Fruit fly (Drosophila melanogaster): ENCODE data around the gene ntc.

Gene ntc

DNA sequence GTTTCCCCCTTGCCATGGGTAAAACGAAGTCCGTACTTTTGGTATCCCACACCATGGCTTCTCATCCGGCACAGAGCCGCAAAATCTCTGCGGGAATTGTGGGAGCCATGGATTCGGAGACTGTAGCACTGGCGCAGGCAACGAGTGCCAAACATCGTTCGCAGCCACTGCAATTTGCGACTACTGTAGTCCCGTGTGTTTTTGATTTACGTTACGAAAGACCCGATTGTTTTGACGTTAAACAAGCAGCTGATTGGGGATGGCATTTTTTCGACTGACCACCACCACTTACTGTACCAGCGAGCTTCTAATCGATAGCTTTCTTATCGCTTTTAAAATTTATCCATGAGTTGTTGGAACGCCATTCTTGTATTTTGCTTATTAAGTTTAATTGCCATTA is 3.7 kb upstream of the ntc start, which contains the start of gene CG32262:
Gene CG32262 (minus strand): TSS at position 254 of the 400 bp plus-strand sequence.
- TF ChIP-seq CG8301 (tag; optimal IDR thresholded peaks at IDR 0.05) (no peak), CG15710 (tag; optimal IDR thresholded peaks at IDR 0.05) (no peak), CG14655 (GFP tag; optimal IDR thresholded peaks at IDR 0.05) (no peak), fd96Ca (GFP tag; IDR thresholded peaks at IDR 0.05) (no peak), CG13204 (GFP tag; optimal IDR thresholded peaks at IDR 0.05) (no peak), D1 (tag; optimal IDR thresholded peaks at IDR 0.05) (no peak), CG9948 (tag; optimal IDR thresholded peaks at IDR 0.05) (no peak), CG4496 (GFP tag; IDR thresholded peaks at IDR 0.05) (no peak), EcR (GFP tag; optimal IDR thresholded peaks at IDR 0.05) (no peak), CG10348 (GFP tag; IDR thresholded peaks at IDR 0.05) (no peak), CG34367 (tag; optimal IDR thresholded peaks at IDR 0.05) (no peak), Pif1B (GFP tag; optimal IDR thresholded peaks at IDR 0.05) (no peak), CG12605 (GFP tag; IDR thresholded peaks at IDR 0.05) (no peak), Ets98B (GFP tag; IDR thresholded peaks at IDR 0.05) (no peak)

DNA sequence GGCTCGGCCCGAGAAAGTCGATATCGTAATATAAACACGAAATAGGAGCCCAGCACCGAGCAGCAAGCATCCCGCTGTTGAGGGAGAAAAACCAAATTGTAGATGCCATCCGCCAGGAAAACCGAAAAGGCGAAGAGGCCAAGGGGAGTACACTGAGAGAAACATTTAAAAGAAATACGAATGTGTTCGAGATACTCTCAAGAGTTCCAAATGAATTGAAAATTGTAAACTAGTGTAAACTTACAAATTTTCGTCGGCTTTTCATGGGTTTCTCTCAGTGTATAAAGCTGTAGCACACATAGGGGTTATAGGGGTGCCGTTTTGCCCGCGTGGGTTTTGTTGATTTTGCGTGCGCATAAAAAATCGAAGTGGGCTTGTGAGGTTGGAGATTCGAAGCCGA is 3.6 kb downstream of the ntc start:
- TF ChIP-seq CG14655 (GFP tag; optimal IDR thresholded peaks at IDR 0.05) = no peak
- TF ChIP-seq CG8159 (tag; optimal IDR thresholded peaks at IDR 0.05) = peak; percentile 57
- TF ChIP-seq gl (tag; optimal IDR thresholded peaks at IDR 0.05) = no peak
- peak; percentile 50; the same call in 1 of the 2 replicates for TF ChIP-seq CG12605 (GFP tag; IDR thresholded peaks at IDR 0.05)
- peak; percentile 60 for TF ChIP-seq CG32121 (GFP tag; IDR thresholded peaks at IDR 0.05)
- TF ChIP-seq rn (GFP tag; IDR thresholded peaks at IDR 0.05) = 0 out of 2 replicates have a peak, but pooled peaks have one; percentile 9
- peak; percentile 59 for TF ChIP-seq Snoo (tag; optimal IDR thresholded peaks at IDR 0.05)
- TF ChIP-seq CG10348 (GFP tag; IDR thresholded peaks at IDR 0.05) = no peak
- peak; percentile 70 for TF ChIP-seq CG34367 (tag; optimal IDR thresholded peaks at IDR 0.05)
- TF ChIP-seq Pif1A (GFP tag; optimal IDR thresholded peaks at IDR 0.05) = no peak
- peak; percentile 48 for TF ChIP-seq CG17806 (tag; optimal IDR thresholded peaks at IDR 0.05)
- TF ChIP-seq CG4496 (GFP tag; IDR thresholded peaks at IDR 0.05) = peak; percentile 83
- peak; percentile 73 for TF ChIP-seq Ets98B (GFP tag; IDR thresholded peaks at IDR 0.05)
- TF ChIP-seq CG15710 (tag; optimal IDR thresholded peaks at IDR 0.05) = peak; percentile 73
- peak; percentile 21 for TF ChIP-seq CG9948 (tag; optimal IDR thresholded peaks at IDR 0.05)
- TF ChIP-seq D1 (tag; optimal IDR thresholded peaks at IDR 0.05) = no peak
- no peak for TF ChIP-seq EcR (GFP tag; optimal IDR thresholded peaks at IDR 0.05)
- no peak for TF ChIP-seq CG13204 (GFP tag; optimal IDR thresholded peaks at IDR 0.05)
- peak; percentile 25 for TF ChIP-seq CG8301 (tag; optimal IDR thresholded peaks at IDR 0.05)
- peak; percentile 85; the same call in 2 of the 3 replicates for TF ChIP-seq fd96Ca (GFP tag; IDR thresholded peaks at IDR 0.05)
- TF ChIP-seq Pif1B (GFP tag; optimal IDR thresholded peaks at IDR 0.05) = no peak

DNA sequence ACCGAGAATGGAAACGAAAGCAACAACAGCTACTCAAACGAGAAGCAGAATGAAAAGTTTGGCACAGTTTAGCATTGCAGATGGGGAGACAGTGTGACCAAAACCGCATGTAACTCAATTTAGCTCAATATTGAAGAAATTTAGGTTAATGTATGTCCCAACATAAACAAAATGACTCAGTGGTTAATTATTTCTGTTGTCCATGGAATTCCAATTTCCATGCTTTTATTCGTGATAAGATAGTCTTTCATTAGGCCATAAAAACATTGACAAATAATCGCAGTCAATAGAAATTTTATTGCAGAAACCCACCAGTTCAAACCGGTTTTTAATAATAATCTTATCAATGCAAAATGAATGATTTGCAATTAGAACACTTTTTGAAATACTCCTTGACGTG is 4.4 kb downstream of the ntc start:
- TF ChIP-seq Pif1A (GFP tag; optimal IDR thresholded peaks at IDR 0.05) (peak; percentile 26), CG8301 (tag; optimal IDR thresholded peaks at IDR 0.05) (peak; percentile 16), CG8159 (tag; optimal IDR thresholded peaks at IDR 0.05) (peak; percentile 28), CG32121 (GFP tag; IDR thresholded peaks at IDR 0.05) (no peak)

DNA sequence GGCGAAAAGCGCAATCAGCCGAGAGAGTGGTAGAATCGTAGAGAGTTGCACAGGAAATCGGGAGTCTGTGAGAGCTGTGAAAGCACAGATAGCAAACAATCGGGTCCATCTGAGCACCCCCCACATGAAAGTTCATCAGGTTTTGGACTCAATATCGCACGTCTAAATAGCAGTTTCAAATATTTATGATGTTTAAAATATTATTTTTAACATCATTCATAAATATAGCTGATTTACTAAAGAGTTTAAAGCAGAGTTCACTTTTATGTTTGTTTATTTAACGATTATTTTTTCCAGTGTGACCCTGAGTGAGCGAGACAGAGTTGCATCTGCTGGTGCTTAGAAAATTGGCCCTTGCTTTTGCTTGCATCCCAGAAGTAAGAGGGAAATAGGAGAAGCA is 4.9 kb downstream of the ntc start:
- TF ChIP-seq CG34367 (tag; optimal IDR thresholded peaks at IDR 0.05) = no peak
- TF ChIP-seq D1 (tag; optimal IDR thresholded peaks at IDR 0.05) = no peak
- TF ChIP-seq gl (tag; optimal IDR thresholded peaks at IDR 0.05) = no peak
- no peak for TF ChIP-seq Pif1A (GFP tag; optimal IDR thresholded peaks at IDR 0.05)
- TF ChIP-seq CG12605 (GFP tag; IDR thresholded peaks at IDR 0.05) = no peak
- no peak for TF ChIP-seq CG14655 (GFP tag; optimal IDR thresholded peaks at IDR 0.05)
- no peak for TF ChIP-seq EcR (GFP tag; optimal IDR thresholded peaks at IDR 0.05)
- TF ChIP-seq Ets98B (GFP tag; IDR thresholded peaks at IDR 0.05) = no peak
- peak; percentile 11 for TF ChIP-seq CG15710 (tag; optimal IDR thresholded peaks at IDR 0.05)
- TF ChIP-seq Pif1B (GFP tag; optimal IDR thresholded peaks at IDR 0.05) = no peak
- no peak for TF ChIP-seq CG10348 (GFP tag; IDR thresholded peaks at IDR 0.05)
- TF ChIP-seq CG8159 (tag; optimal IDR thresholded peaks at IDR 0.05) = peak; percentile 25
- peak; percentile 29; the same call in 1 of the 3 replicates for TF ChIP-seq fd96Ca (GFP tag; IDR thresholded peaks at IDR 0.05)
- TF ChIP-seq CG32121 (GFP tag; IDR thresholded peaks at IDR 0.05) = no peak; the same call in 1 of the 2 replicates
- no peak for TF ChIP-seq CG13204 (GFP tag; optimal IDR thresholded peaks at IDR 0.05)
- no peak for TF ChIP-seq Snoo (tag; optimal IDR thresholded peaks at IDR 0.05)
- TF ChIP-seq CG17806 (tag; optimal IDR thresholded peaks at IDR 0.05) = peak; percentile 39
- no peak for TF ChIP-seq CG4496 (GFP tag; IDR thresholded peaks at IDR 0.05)
- no peak for TF ChIP-seq rn (GFP tag; IDR thresholded peaks at IDR 0.05)
- peak; percentile 16 for TF ChIP-seq CG8301 (tag; optimal IDR thresholded peaks at IDR 0.05)
- TF ChIP-seq CG9948 (tag; optimal IDR thresholded peaks at IDR 0.05) = no peak

DNA sequence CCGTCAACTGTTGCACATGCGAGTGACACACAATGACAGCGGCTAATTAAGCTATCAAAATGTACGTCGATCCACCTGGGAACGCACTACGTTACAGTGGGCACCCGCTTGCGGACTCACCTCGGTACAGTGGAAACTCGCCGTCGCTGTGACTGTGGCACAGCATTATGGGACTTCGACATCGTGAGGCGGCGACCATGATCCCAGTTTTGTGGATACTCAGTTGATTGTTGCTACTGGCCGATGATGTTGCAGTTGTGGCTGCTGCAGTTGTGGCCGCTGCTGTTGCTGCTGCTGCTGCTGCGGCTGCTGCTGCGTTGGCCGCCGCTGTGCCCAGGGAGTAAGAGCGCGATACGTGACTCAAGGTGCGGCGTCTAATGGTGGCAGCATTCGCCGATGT is 6.5 kb downstream of the ntc start:
- TF ChIP-seq CG4496 (GFP tag; IDR thresholded peaks at IDR 0.05) (peak; percentile 58; the same call in 2 of the 3 replicates), CG14655 (GFP tag; optimal IDR thresholded peaks at IDR 0.05) (no peak), CG32121 (GFP tag; IDR thresholded peaks at IDR 0.05) (peak; percentile 54; the same call in 1 of the 2 replicates), Ets98B (GFP tag; IDR thresholded peaks at IDR 0.05) (0 out of 2 replicates have a peak, but pooled peaks have one; percentile 24), CG8301 (tag; optimal IDR thresholded peaks at IDR 0.05) (no peak), Pif1B (GFP tag; optimal IDR thresholded peaks at IDR 0.05) (no peak), CG12605 (GFP tag; IDR thresholded peaks at IDR 0.05) (0 out of 2 replicates have a peak, but pooled peaks have one; percentile 17), fd96Ca (GFP tag; IDR thresholded peaks at IDR 0.05) (peak; percentile 49; the same call in 2 of the 3 replicates), CG34367 (tag; optimal IDR thresholded peaks at IDR 0.05) (no peak), Snoo (tag; optimal IDR thresholded peaks at IDR 0.05) (no peak), CG8159 (tag; optimal IDR thresholded peaks at IDR 0.05) (no peak)

DNA sequence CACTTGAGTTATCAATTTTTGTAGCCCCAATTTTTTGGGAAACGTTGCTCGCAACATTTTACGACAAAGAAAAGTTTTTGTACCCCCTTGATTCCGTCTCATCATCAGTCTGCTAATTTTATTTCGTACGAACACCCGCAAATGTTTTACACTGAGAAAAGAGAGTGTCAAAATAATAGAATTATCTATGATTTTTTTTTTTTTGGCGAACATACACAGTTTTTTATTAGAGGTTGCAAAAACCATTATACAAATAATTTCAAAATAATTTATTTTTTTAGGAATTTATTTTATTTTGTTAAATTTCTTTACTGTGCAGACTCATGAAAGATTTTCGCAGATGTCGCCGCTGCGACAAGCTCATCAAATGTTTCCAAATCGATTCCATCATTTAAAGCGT is 7.8 kb downstream of the ntc start:
- TF ChIP-seq CG9948 (tag; optimal IDR thresholded peaks at IDR 0.05) (no peak), CG32121 (GFP tag; IDR thresholded peaks at IDR 0.05) (no peak)
